Fruit fly (Drosophila melanogaster) whole organism, embryonic: ENCODE data around the gene CG33160.

Experiments used
- Ada2b ChIP-seq: fragments of 200-800 bp; sonication (Bioruptor generic); IDR thresholded peaks from 2 replicates; pipeline ENCODE4 v1.3.6; 2022; ENCODE audit warnings: missing biosample characterization, missing genetic modification characterization
- Atf6 ChIP-seq: fragments of 200-800 bp; sonication (Bioruptor generic); IDR thresholded peaks from 2 replicates; pipeline ENCODE4 v1.3.6; 2022; ENCODE audit warnings: missing biosample characterization, missing genetic modification characterization
- B-H2 ChIP-seq: fragments of 200-800 bp; sonication (Bioruptor generic); optimal IDR thresholded peaks from 2 replicates; lab custom pipeline; 2018; ENCODE audit warnings: missing biosample characterization, mild to moderate bottlenecking, missing genetic modification characterization
- Blimp-1 ChIP-seq: fragments of 200-800 bp; sonication (Bioruptor generic); optimal IDR thresholded peaks from 3 replicates; lab custom pipeline; 2018; ENCODE audit warnings: missing biosample characterization, missing genetic modification characterization, mild to moderate bottlenecking, moderate library complexity, missing genetic modification reagents
- BtbVII ChIP-seq: fragments of 200-800 bp; sonication (Bioruptor generic); optimal IDR thresholded peaks from 3 replicates; lab custom pipeline; 2017; ENCODE audit warnings: missing biosample characterization, mild to moderate bottlenecking, missing genetic modification characterization
- CG1024 ChIP-seq: fragments of 200-800 bp; sonication (Bioruptor generic); IDR thresholded peaks from 2 replicates; pipeline ENCODE4 v1.3.6; 2022; ENCODE audit warnings: missing biosample characterization, missing genetic modification characterization
- CG10321 ChIP-seq: fragments of 200-800 bp; sonication (Bioruptor generic); IDR thresholded peaks from 2 replicates; pipeline ENCODE4 v1.3.6; 2022; ENCODE audit warnings: missing biosample characterization, missing genetic modification characterization
- CG10565 ChIP-seq: fragments of 200-800 bp; sonication (Bioruptor generic); optimal IDR thresholded peaks from 3 replicates; lab custom pipeline; 2016; ENCODE audit warnings: missing biosample characterization, mild to moderate bottlenecking, missing genetic modification characterization
- CG10979 ChIP-seq: fragments of 200-800 bp; sonication (Bioruptor generic); optimal IDR thresholded peaks from 2 replicates; lab custom pipeline; 2018; ENCODE audit warnings: missing biosample characterization, mild to moderate bottlenecking, missing genetic modification characterization, moderate library complexity
- CG12769 ChIP-seq: fragments of 200-800 bp; sonication (Bioruptor generic); optimal IDR thresholded peaks from 2 replicates; lab custom pipeline; 2019; ENCODE audit warnings: missing biosample characterization, mild to moderate bottlenecking, missing genetic modification characterization, moderate library complexity
- CG13296 ChIP-seq: fragments of 200-800 bp; sonication (Bioruptor generic); optimal IDR thresholded peaks from 3 replicates; lab custom pipeline; 2018; ENCODE audit warnings: missing biosample characterization, mild to moderate bottlenecking, missing genetic modification characterization
- CG14667 ChIP-seq: fragments of 200-800 bp; sonication (Bioruptor generic); IDR thresholded peaks from 2 replicates; pipeline ENCODE4 v1.3.6; 2022; ENCODE audit warnings: missing biosample characterization, missing genetic modification characterization
- CG15011 ChIP-seq: fragments of 200-800 bp; sonication (Bioruptor generic); optimal IDR thresholded peaks from 3 replicates; lab custom pipeline; 2018; ENCODE audit warnings: missing biosample characterization, mild to moderate bottlenecking, missing genetic modification characterization
- CG1602 ChIP-seq: fragments of 200-800 bp; sonication (Bioruptor generic); optimal IDR thresholded peaks from 3 replicates; lab custom pipeline; 2016; ENCODE audit warnings: missing biosample characterization, missing genetic modification characterization
- CG17186 ChIP-seq: fragments of 200-800 bp; sonication (Bioruptor generic); optimal IDR thresholded peaks from 3 replicates; lab custom pipeline; 2017; ENCODE audit warnings: missing biosample characterization, missing genetic modification reagents, missing genetic modification characterization
- CG30403 ChIP-seq: fragments of 200-800 bp; sonication (Bioruptor generic); optimal IDR thresholded peaks from 3 replicates; lab custom pipeline; 2016; ENCODE audit warnings: missing biosample characterization, missing genetic modification characterization
- CG30431 ChIP-seq: fragments of 200-800 bp; sonication (Bioruptor generic); optimal IDR thresholded peaks from 2 replicates; lab custom pipeline; 2017; ENCODE audit warnings: missing biosample characterization, missing genetic modification characterization
- CG3847 ChIP-seq: fragments of 200-800 bp; sonication (Bioruptor generic); IDR thresholded peaks from 2 replicates; pipeline ENCODE4 v1.3.6; 2022; ENCODE audit warnings: missing biosample characterization, missing genetic modification characterization
- CG7556 ChIP-seq: fragments of 200-800 bp; sonication (Bioruptor generic); optimal IDR thresholded peaks from 2 replicates; lab custom pipeline; 2017; ENCODE audit warnings: missing biosample characterization, mild to moderate bottlenecking, missing genetic modification characterization
- CG7745 ChIP-seq: fragments of 200-800 bp; sonication (Bioruptor generic); optimal IDR thresholded peaks from 2 replicates; lab custom pipeline; 2018; ENCODE audit warnings: missing biosample characterization, mild to moderate bottlenecking, missing genetic modification characterization, moderate library complexity
- CG7839 ChIP-seq: fragments of 200-800 bp; sonication (Bioruptor generic); optimal IDR thresholded peaks from 3 replicates; lab custom pipeline; 2018; ENCODE audit warnings: missing biosample characterization, mild to moderate bottlenecking, missing genetic modification characterization, moderate library complexity
- CG9609 ChIP-seq: fragments of 200-800 bp; sonication (Bioruptor generic); optimal IDR thresholded peaks from 3 replicates; lab custom pipeline; 2016; ENCODE audit warnings: missing biosample characterization, missing genetic modification characterization
- CkIIα-i1 ChIP-seq: fragments of 200-800 bp; sonication (Bioruptor generic); IDR thresholded peaks from 2 replicates; pipeline ENCODE4 v1.3.6; 2022; ENCODE audit warnings: missing biosample characterization, missing genetic modification characterization
- Deaf1 ChIP-seq: fragments of 200-800 bp; optimal IDR thresholded peaks from 3 replicates; lab custom pipeline; 2019; ENCODE audit warnings: missing biosample characterization, mild to moderate bottlenecking, missing genetic modification characterization, moderate library complexity
- Dll ChIP-seq: fragments of 200-800 bp; sonication (Bioruptor generic); IDR thresholded peaks from 4 replicates; pipeline ENCODE4 v1.3.6; 2022; ENCODE audit warnings: missing biosample characterization, missing genetic modification characterization; ENCODE audit not compliant: partially characterized antibody
- Drgx ChIP-seq: fragments of 200-800 bp; sonication (Bioruptor generic); IDR thresholded peaks from 2 replicates; pipeline ENCODE4 v1.3.6; 2022; ENCODE audit warnings: missing biosample characterization, missing genetic modification characterization
- Fer3 ChIP-seq: fragments of 200-800 bp; sonication (Bioruptor generic); optimal IDR thresholded peaks from 2 replicates; lab custom pipeline; 2018; ENCODE audit warnings: missing biosample characterization, mild to moderate bottlenecking, missing genetic modification characterization, moderate library complexity
- Gug ChIP-seq: fragments of 200-800 bp; sonication (Bioruptor generic); IDR thresholded peaks from 4 replicates; pipeline ENCODE4 v1.3.6; 2022; ENCODE audit warnings: missing biosample characterization, missing genetic modification characterization
- HHEX ChIP-seq: fragments of 200-800 bp; sonication (Bioruptor generic); optimal IDR thresholded peaks from 3 replicates; lab custom pipeline; 2017; ENCODE audit warnings: missing biosample characterization, mild to moderate bottlenecking, missing genetic modification characterization, missing genetic modification reagents
- Nf-YB ChIP-seq: fragments of 200-800 bp; sonication (Bioruptor generic); optimal IDR thresholded peaks from 3 replicates; lab custom pipeline; 2019; ENCODE audit warnings: missing biosample characterization, mild to moderate bottlenecking, missing genetic modification characterization, moderate library complexity
- PHDP ChIP-seq: fragments of 200-800 bp; sonication (Bioruptor generic); optimal IDR thresholded peaks from 3 replicates; lab custom pipeline; 2018; ENCODE audit warnings: missing biosample characterization, mild to moderate bottlenecking, missing genetic modification characterization, moderate library complexity
- Sry-β ChIP-seq: fragments of 200-800 bp; sonication (Bioruptor generic); optimal IDR thresholded peaks from 2 replicates; lab custom pipeline; 2018; ENCODE audit warnings: missing biosample characterization, mild to moderate bottlenecking, missing genetic modification characterization, moderate library complexity
- Tbp ChIP-seq: fragments of >200 bp; optimal IDR thresholded peaks from 2 replicates; lab custom pipeline; 2018; ENCODE audit warnings: missing biosample characterization, missing genetic modification characterization
- bowl ChIP-seq: fragments of 200-800 bp; sonication (Bioruptor generic); IDR thresholded peaks from 2 replicates; pipeline ENCODE4 v1.3.6; 2022; ENCODE audit warnings: missing biosample characterization, missing genetic modification characterization
- cwo ChIP-seq: fragments of 200-800 bp; sonication (Bioruptor generic); optimal IDR thresholded peaks from 3 replicates; lab custom pipeline; 2017; ENCODE audit warnings: missing biosample characterization, missing genetic modification characterization, mild to moderate bottlenecking, moderate library complexity, missing genetic modification reagents
- dm ChIP-seq: fragments of 200-800 bp; sonication (Bioruptor generic); optimal IDR thresholded peaks from 3 replicates; lab custom pipeline; 2016; ENCODE audit warnings: missing biosample characterization, missing genetic modification characterization
- en ChIP-seq: fragments of 200-800 bp; sonication (Bioruptor generic); optimal IDR thresholded peaks from 2 replicates; lab custom pipeline; 2016; ENCODE audit warnings: missing biosample characterization, missing genetic modification characterization
- eyg ChIP-seq: fragments of 200-800 bp; sonication (Bioruptor generic); optimal IDR thresholded peaks from 3 replicates; lab custom pipeline; 2016; ENCODE audit warnings: missing biosample characterization, missing genetic modification characterization
- fd96Cb ChIP-seq: fragments of 200-800 bp; sonication (Bioruptor generic); optimal IDR thresholded peaks from 2 replicates; lab custom pipeline; 2018; ENCODE audit warnings: missing biosample characterization, mild to moderate bottlenecking, missing genetic modification characterization, moderate library complexity
- gce ChIP-seq: fragments of 200-800 bp; sonication (Bioruptor generic); IDR thresholded peaks from 3 replicates; pipeline ENCODE4 v1.3.6; 2022; ENCODE audit warnings: missing biosample characterization, missing genetic modification characterization
- h ChIP-seq: fragments of >200 bp; optimal IDR thresholded peaks from 2 replicates; lab custom pipeline; 2017
- her ChIP-seq: fragments of 200-800 bp; sonication (Bioruptor generic); optimal IDR thresholded peaks from 2 replicates; lab custom pipeline; 2016; ENCODE audit warnings: missing biosample characterization, missing genetic modification characterization
- inv ChIP-seq: fragments of 200-800 bp; sonication (Bioruptor generic); IDR thresholded peaks from 2 replicates; pipeline ENCODE4 v1.3.6; 2022; ENCODE audit warnings: missing biosample characterization, missing genetic modification characterization; ENCODE audit not compliant: partially characterized antibody
- lola ChIP-seq, 3 experiments: fragments of >200 bp in 2 of 3; fragments of 200-800 bp in 1 of 3; sonication (Bioruptor generic) in 1 of 3; optimal IDR thresholded peaks; 2 replicates each; lab custom pipeline; 2017 to 2019; ENCODE audit warnings: missing biosample characterization in 3 of 3, missing genetic modification characterization in 3 of 3, mild to moderate bottlenecking in 1 of 3, moderate library complexity in 1 of 3
- mld ChIP-seq: fragments of 200-800 bp; sonication (Bioruptor generic); IDR thresholded peaks from 3 replicates; pipeline ENCODE4 v1.3.6; 2022; ENCODE audit warnings: missing biosample characterization, missing genetic modification characterization; ENCODE audit not compliant: partially characterized antibody
- slou ChIP-seq: fragments of 200-800 bp; sonication (Bioruptor generic); optimal IDR thresholded peaks from 3 replicates; lab custom pipeline; 2016; ENCODE audit warnings: missing biosample characterization, missing genetic modification characterization
- trem ChIP-seq: fragments of 200-800 bp; optimal IDR thresholded peaks from 3 replicates; lab custom pipeline; 2019; ENCODE audit warnings: missing biosample characterization, mild to moderate bottlenecking, missing genetic modification characterization, moderate library complexity
- tx ChIP-seq: fragments of 200-800 bp; sonication (Bioruptor generic); optimal IDR thresholded peaks from 2 replicates; lab custom pipeline; 2016; ENCODE audit warnings: missing biosample characterization, missing genetic modification characterization
- wek ChIP-seq: fragments of 200-800 bp; sonication (Bioruptor generic); optimal IDR thresholded peaks from 3 replicates; lab custom pipeline; 2018; ENCODE audit warnings: missing biosample characterization, mild to moderate bottlenecking, missing genetic modification characterization, moderate library complexity
- z ChIP-seq: fragments of 200-800 bp; sonication (Bioruptor generic); IDR thresholded peaks from 3 replicates; pipeline ENCODE4 v1.3.6; 2022; ENCODE audit warnings: missing biosample characterization, missing genetic modification characterization
- zen2 ChIP-seq: fragments of 200-800 bp; sonication (Bioruptor generic); IDR thresholded peaks from 3 replicates; pipeline ENCODE4 v1.3.6; 2022; ENCODE audit warnings: missing biosample characterization, missing genetic modification characterization; ENCODE audit not compliant: partially characterized antibody

CG33160 gene

dm6 chr3L:3179474-3179873 lies 26.7 kb downstream of the CG33160 start (continued):
- TF ChIP-seq dm (peak; percentile 59), tx (peak; percentile 35), CG14667 (GFP tag; lab: Robert Waterston, UW) (peak; percentile 75), CG3847 (GFP tag; lab: Robert Waterston, UW) (peak; percentile 70), trem (tag; lab: Kevin White, UChicago) (peak; percentile 87), CkIIα-i1 (GFP tag; lab: Robert Waterston, UW) (no peak), cwo (GFP tag; lab: Kevin White, UChicago) (peak; percentile 85), wek (GFP tag; lab: Kevin White, UChicago) (peak; percentile 48), CG1602 (peak; percentile 77), CG9609 (GFP tag; lab: Kevin White, UChicago) (peak; percentile 69), eyg (peak; percentile 78), CG30403 (GFP tag; lab: Kevin White, UChicago) (peak; percentile 86), gce (GFP tag; lab: Robert Waterston, UW) (peak; percentile 85), z (GFP tag; lab: Robert Waterston, UW) (no peak), CG15011 (GFP tag; lab: Kevin White, UChicago) (peak; percentile 81), CG7745 (no peak), mld (no peak), lola (GFP tag; optimal IDR thresholded peaks at IDR 0.05; lab: Kevin White, UChicago) (peak in 1 of 3 experiments; percentile 80), Gug (GFP tag; lab: Robert Waterston, UW) (peak; percentile 87), Dll (no peak), BtbVII (GFP tag; lab: Kevin White, UChicago) (peak; percentile 92), Drgx (peak; percentile 90), PHDP (tag; lab: Kevin White, UChicago) (peak; percentile 92), CG30431 (GFP tag; lab: Kevin White, UChicago) (peak; percentile 76), fd96Cb (tag; lab: Kevin White, UChicago) (peak; percentile 87), CG1024 (GFP tag; lab: Robert Waterston, UW) (peak; percentile 56; the same call in 1 of the 2 replicates), slou (peak; percentile 32), CG10321 (no peak), CG7556 (peak; percentile 88), Atf6 (peak; percentile 90), bowl (GFP tag; lab: Robert Waterston, UW) (peak; percentile 44; the same call in 1 of the 2 replicates), en (GFP tag; lab: Kevin White, UChicago) (peak; percentile 79), h (lab: Kevin White, UChicago) (no peak), HHEX (GFP tag; lab: Kevin White, UChicago) (peak; percentile 89), CG17186 (GFP tag; lab: Kevin White, UChicago) (peak; percentile 18), Sry-β (no peak), Deaf1 (tag; lab: Kevin White, UChicago) (no peak), Tbp (GFP tag; lab: Kevin White, UChicago) (no peak), Blimp-1 (GFP tag; lab: Kevin White, UChicago) (peak; percentile 88), Nf-YB (peak; percentile 69), B-H2 (GFP tag; lab: Kevin White, UChicago) (no peak), CG7839 (tag; lab: Kevin White, UChicago) (peak; percentile 92), CG13296 (peak; percentile 91), Fer3 (tag; lab: Kevin White, UChicago) (peak; percentile 89), zen2 (no peak), CG12769 (tag; lab: Kevin White, UChicago) (peak; percentile 90), CG10565 (peak; percentile 70), her (GFP tag; lab: Kevin White, UChicago) (peak; percentile 76), CG10979 (tag; lab: Kevin White, UChicago) (peak; percentile 92), inv (no peak), Ada2b (GFP tag; lab: Robert Waterston, UW) (peak; percentile 94)
